Fruit fly (Drosophila melanogaster) whole organism, larva: ENCODE measurements around the gene CG31230.

Experiments
- noc ChIP-seq: fragments of 200-800 bp; sonication (Bioruptor generic); optimal IDR thresholded peaks from 3 replicates; lab custom pipeline; 2019; ENCODE audit warnings: missing biosample characterization, mild to moderate bottlenecking, missing genetic modification characterization, moderate library complexity

The CG31230 gene

dm6 chr3R:18671112-18671729 is at the start of gene CG31230:
CG31230 (plus strand) TSS chr3R:18671679.
- TF ChIP-seq noc (tag; lab: Kevin White, UChicago): peak; percentile 54

- TF ChIP-seq noc (tag; lab: Kevin White, UChicago): no peak
Observed at dm6 chr3R:18624541-18624940, 46.9 kb upstream of the CG31230 start.

dm6 chr3R:18628311-18628811 is 43.1 kb upstream of the CG31230 start:
- no peak for TF ChIP-seq noc (tag; lab: Kevin White, UChicago)

- TF ChIP-seq noc (tag; lab: Kevin White, UChicago): no peak
Observed at dm6 chr3R:18633099-18633498, 38.4 kb upstream of the CG31230 start.

- no peak for TF ChIP-seq noc (tag; lab: Kevin White, UChicago)
Observed at dm6 chr3R:18639662-18640061, 31.8 kb upstream of the CG31230 start.

- no peak for TF ChIP-seq noc (tag; lab: Kevin White, UChicago)
Observed at dm6 chr3R:18641242-18641757, 30.2 kb upstream of the CG31230 start, which contains the start of gene CG14301. CG14301 (minus strand) TSS chr3R:18641457.

dm6 chr3R:18643646-18644045 is 27.8 kb upstream of the CG31230 start:
- TF ChIP-seq noc (tag; lab: Kevin White, UChicago): no peak

dm6 chr3R:18658380-18658944 is 13.0 kb upstream of the CG31230 start:
- TF ChIP-seq noc (tag; lab: Kevin White, UChicago): no peak

dm6 chr3R:18658945-18659642 is 12.4 kb upstream of the CG31230 start, which contains the start of the genes CG31224 and CstF64:
CG31224 (minus strand) TSS chr3R:18659309.
CstF64 (plus strand) TSS chr3R:18659618.
- peak; percentile 74 for TF ChIP-seq noc (tag; lab: Kevin White, UChicago)

dm6 chr3R:18663525-18663924 is 8.0 kb upstream of the CG31230 start, which contains the start of the genes Cpsf73 and Gos28:
Cpsf73 (minus strand) TSS chr3R:18663552.
Gos28 (plus strand) TSS chr3R:18663738.
- peak; percentile 29 for TF ChIP-seq noc (tag; lab: Kevin White, UChicago)

- no peak for TF ChIP-seq noc (tag; lab: Kevin White, UChicago)
Observed at dm6 chr3R:18665061-18665460, 6.4 kb upstream of the CG31230 start, which contains the start of gene CG31231. CG31231 (plus strand) TSS chr3R:18665361.

- TF ChIP-seq noc (tag; lab: Kevin White, UChicago): no peak
Observed at dm6 chr3R:18667659-18668248, 3.7 kb upstream of the CG31230 start, which contains the start of gene CG31229. CG31229 (plus strand) TSS chr3R:18667852.

dm6 chr3R:18669152-18669551 is 2.3 kb upstream of the CG31230 start, which contains the start of gene CG7702:
CG7702 (plus strand) TSS chr3R:18669390.
- no peak for TF ChIP-seq noc (tag; lab: Kevin White, UChicago)

- TF ChIP-seq noc (tag; lab: Kevin White, UChicago): peak; percentile 55
Observed at dm6 chr3R:18669812-18670211, 1.7 kb upstream of the CG31230 start.

- TF ChIP-seq noc (tag; lab: Kevin White, UChicago): peak; percentile 79
Observed at dm6 chr3R:18670441-18671111, 903 bp upstream of the CG31230 start.
